Worm (Caenorhabditis elegans) whole organism, young adult: ENCODE data around the gene sup-26.

Experiments used
- athp-1 ChIP-seq: sonication (generic microtip); optimal IDR thresholded peaks from 2 replicates; lab custom pipeline; 2017; ENCODE audit warnings: mild to moderate bottlenecking, missing genetic modification characterization, missing compliant biosample characterization
- ets-4 ChIP-seq: fragments of 200-800 bp; sonication (Bioruptor generic); optimal IDR thresholded peaks from 2 replicates; lab custom pipeline; 2018; ENCODE audit warnings: mild to moderate bottlenecking, missing genetic modification characterization, missing compliant biosample characterization
- him-1 ChIP-seq: sonication (generic microtip); optimal IDR thresholded peaks from 2 replicates; lab custom pipeline; 2016; ENCODE audit warnings: missing genotype, missing genetic modification reagents, missing genetic modification characterization, missing compliant biosample characterization
- nfyb-1 ChIP-seq: fragments of 200-800 bp; sonication (Bioruptor generic); IDR thresholded peaks from 2 replicates; pipeline ENCODE4 v1.3.6; 2022; ENCODE audit warnings: missing genetic modification reagents, missing genetic modification characterization, missing compliant biosample characterization
- repo-1 ChIP-seq: sonication (generic microtip); optimal IDR thresholded peaks from 2 replicates; lab custom pipeline; 2017; ENCODE audit warnings: mild to moderate bottlenecking, missing genetic modification characterization, missing compliant biosample characterization

ce11 chrIII:4230092-4230491 lies 49.9 kb downstream of the sup-26 start:
- peak; percentile 58 for TF ChIP-seq him-1 (tag; lab: Kevin White, UChicago)
- TF ChIP-seq athp-1 (tag; lab: Kevin White, UChicago), result no peak
- no peak for TF ChIP-seq repo-1 (tag; lab: Kevin White, UChicago)
- no peak for TF ChIP-seq nfyb-1 (GFP tag; lab: Robert Waterston, UW)
- TF ChIP-seq ets-4, result no peak
